Fruit fly (Drosophila melanogaster) whole organism, larva: Measurements from ENCODE around the gene CG12448.
A peak's percentile ranks its signal among the peaks of the same experiment; 100 is the strongest.

Experiments
- noc ChIP-seq: fragments of 200-800 bp; sonication (Bioruptor generic); optimal IDR thresholded peaks from 3 replicates; lab custom pipeline; 2019; ENCODE audit warnings: missing biosample characterization, mild to moderate bottlenecking, missing genetic modification characterization, moderate library complexity

The CG12448 gene

DNA sequence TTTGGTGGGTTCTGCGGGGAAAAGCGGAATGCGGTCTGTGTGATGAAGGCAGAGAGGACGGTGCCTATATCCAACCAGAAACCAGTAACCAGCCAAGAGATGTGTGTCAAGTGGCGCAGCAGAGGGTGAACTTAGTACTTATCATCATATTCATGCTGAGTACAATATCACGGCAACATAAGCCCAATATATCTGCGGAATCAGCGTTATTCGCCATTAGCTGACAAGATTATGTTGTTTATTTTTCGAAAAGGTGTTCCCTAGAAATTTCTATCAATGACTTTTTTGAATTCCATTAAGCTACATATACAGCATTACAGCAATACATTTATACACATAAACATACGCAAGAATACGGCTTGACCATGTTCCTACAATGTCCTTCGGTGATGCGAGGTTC lies at the start of gene CG12448:
CG12448 (plus strand) TSS at position 301 of the 400 bp plus-strand sequence.
- TF ChIP-seq noc = no peak

DNA sequence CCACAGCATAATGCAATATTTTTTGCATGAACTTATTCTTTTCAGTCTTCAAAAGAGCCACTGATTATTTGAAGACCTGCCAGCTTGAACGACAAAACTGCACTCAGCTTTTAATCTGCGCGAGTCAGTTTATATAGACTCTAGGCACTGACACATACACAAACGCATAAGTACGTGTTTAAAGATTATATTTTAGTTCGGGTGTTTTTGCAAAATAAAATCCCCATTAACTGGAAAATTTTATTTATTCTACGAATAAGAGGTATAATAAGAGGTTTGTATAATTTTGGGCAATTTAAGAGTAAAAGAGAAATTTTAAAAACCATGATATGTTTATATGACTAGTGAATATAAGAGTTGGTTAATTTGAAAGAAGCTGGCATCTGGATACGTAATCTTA lies 47.5 kb upstream of the CG12448 start, which contains the start of gene Tep1:
Tep1 (minus strand) TSS at position 101 of the 400 bp plus-strand sequence.
- TF ChIP-seq noc = no peak

DNA sequence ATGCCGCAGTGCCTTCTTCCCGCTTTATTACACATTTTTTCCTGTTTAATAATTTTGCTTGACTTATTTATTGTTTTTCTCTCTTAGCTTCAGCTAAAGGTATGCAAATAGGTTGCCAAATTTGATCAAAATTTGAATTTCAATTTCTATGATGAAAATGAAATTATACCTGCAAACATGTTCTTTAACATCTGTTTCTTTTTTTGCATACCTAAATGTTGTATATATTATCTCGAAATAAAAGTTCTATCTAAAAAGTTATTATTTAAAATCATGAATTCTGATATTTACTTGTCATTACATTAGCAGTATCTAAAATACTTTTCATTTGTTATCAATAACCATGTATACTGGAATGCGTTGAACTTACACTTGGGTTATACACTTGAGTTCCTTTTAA lies 46.1 kb upstream of the CG12448 start, which contains the start of gene CG31735:
CG31735 (plus strand) TSS at position 301 of the 400 bp plus-strand sequence.
- TF ChIP-seq noc = no peak

DNA sequence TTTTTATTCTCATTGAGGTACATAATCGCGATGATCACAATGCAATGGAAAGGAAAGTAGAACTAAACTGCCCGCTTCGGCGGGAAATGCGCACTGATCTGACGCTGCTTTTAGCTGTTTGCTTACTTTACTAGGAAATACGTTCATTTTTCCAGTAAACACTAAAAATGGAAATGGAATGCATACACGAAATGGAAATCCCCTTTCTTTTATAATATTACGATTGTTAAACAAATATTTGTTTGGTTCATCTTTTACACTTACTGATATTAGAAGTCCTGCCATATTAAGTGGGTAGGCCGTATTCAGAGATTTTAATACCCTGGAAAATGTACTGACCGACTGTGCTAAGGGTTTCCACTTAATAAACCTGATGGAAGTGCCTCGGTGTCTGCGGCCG lies 40.8 kb upstream of the CG12448 start, which contains the start of gene CG31823:
CG31823 (minus strand) TSS at position 101 of the 400 bp plus-strand sequence.
- no peak for TF ChIP-seq noc

DNA sequence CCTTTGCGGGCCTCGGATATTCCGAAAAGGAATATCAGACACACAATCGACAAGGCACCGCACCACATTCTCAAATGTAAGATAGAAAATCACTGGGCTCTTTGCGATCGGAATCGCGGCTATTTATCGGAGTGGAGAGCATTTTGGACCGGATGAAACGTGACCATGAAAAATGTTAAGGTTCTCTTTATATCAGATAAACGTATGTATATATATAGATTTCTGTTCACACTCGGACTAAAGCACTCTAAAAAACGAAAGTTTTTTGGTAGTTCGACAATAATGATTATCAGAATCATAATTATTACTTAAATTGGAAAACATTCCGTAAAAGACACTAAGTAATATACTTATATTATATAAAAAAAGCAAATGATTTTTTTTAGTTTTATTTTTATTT lies 38.9 kb upstream of the CG12448 start, which contains the start of gene CG31821:
CG31821 (minus strand) TSS at position 101 of the 400 bp plus-strand sequence.
- TF ChIP-seq noc = no peak

DNA sequence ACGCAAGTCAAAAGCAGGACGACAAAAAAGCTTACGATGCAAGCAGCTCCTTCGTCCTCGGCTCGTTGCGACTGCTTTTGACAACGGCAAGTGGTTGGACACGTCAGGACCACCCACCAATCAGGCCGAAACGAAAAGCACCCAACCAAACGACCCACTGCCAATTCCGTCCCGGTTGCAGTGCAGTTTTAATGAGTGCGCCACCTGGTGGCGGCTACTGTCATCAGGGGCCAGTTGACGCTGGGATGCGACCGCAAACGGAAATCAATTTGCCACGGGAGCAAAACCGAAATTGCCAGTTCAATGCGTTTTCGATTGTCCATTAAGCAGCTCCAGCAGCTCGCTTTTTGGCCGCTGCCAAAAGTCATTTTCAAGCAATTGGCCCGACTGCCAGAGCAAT lies 37.5 kb upstream of the CG12448 start:
- TF ChIP-seq noc = no peak

DNA sequence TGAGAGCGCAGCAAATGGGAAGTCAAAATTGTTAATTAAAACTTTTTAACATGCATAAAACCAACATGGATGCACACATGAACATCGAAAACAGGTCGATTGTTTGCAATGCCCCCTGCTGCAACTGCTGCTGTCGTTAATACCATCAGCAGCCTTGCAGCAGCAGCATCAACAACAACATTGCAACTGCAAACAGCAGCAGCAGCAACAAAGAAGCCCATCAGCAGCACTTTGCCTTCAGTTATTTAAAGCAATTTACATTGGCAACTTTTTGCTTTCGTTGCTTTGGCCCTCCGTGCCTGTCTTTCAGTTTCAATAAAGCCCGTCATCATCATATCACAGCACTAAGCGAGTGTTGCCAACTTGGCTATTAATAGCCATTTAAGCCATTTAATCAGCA lies 33.9 kb upstream of the CG12448 start:
- no peak for TF ChIP-seq noc

DNA sequence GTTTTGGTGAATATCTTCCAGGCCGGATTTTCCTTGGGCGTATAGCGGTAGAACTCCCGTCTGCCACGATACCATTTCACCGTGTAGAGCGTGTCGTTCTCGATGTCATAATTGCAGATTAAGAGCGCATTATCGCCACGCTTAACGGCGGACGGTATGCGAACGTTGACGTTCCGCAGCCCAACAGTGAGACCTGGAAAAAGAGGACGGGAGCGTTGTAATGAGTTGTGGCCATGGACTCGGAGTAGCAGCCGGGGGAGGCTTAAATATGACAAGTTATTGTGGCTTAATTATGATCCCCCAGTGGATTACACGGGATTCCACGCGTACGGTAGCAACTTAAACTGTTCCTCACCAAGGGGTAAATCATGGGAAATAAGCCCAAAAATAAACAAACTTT lies 33.2 kb upstream of the CG12448 start:
- no peak for TF ChIP-seq noc

DNA sequence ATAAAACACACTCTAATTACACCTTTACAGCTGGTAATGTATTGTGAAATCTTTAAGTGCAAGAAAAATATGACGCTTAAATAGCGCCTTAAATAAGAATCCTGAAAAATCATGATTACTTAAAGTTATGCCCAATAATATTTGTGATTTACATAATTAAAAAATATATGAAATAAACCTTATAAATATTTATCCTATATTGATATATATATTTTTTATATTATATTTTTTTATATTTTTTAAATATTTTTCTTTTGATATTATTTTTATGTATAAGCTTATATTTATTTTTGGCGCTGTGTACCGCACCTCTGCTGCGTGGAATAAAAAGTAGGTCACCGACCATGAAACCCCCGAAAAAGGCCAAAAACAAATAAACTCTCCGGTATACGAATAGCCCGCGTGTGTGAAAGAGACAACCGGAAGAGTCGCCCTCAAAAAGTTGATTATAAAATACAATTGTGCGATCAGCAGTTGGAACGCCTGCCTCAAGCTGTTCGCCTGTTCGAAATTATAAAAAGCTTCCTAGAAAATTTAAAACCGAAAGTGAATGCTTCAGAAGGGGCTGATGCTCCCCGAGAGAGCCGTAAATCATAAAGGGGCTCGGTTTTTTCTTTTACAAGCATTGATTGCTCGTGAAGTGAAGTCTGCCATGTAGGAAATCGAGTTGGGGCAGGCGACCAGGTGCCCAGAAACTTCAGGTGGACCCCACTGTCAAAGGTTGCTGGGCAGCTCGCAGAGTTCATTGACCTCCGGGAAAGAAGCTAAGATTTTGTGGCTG lies 32.6 kb upstream of the CG12448 start:
- peak; percentile 65 for TF ChIP-seq noc

DNA sequence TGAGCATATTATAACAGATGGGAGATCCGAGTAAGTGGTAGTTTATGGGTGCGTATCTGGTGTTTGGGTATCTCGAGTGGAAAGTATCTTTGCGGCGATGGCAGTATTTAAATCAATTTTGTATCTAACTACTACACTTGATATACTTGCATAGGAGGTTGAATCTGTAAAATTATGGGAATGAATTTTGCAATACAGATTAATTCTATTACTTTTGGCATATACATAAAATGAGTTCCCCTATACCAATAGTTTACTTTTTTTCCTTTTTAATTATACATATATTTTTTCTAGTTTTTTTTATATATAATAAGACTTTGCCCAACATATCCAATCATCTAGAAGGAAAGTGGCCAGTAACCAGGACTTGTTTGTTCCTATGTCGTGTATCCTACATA lies 32.0 kb upstream of the CG12448 start:
- TF ChIP-seq noc = no peak

DNA sequence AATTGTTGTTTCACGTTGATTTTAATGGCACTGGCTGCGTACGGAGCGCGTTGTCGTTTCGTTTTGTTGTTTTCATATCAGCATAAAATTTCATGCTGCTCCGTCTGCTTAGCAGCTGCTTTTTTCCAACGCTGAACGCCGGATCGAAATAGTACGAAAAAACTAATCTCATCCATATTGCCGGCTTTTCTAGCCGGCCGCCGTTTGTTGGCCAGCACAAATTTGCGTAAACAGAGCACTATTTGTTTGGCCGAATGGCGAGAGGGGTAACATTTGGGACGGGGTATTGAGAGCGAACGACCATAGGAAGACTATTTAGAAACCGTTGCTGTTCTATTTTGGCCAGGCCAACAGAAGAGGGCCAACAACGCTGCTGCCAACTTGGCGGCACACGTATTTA lies 31.4 kb upstream of the CG12448 start:
- peak; percentile 1 for TF ChIP-seq noc

DNA sequence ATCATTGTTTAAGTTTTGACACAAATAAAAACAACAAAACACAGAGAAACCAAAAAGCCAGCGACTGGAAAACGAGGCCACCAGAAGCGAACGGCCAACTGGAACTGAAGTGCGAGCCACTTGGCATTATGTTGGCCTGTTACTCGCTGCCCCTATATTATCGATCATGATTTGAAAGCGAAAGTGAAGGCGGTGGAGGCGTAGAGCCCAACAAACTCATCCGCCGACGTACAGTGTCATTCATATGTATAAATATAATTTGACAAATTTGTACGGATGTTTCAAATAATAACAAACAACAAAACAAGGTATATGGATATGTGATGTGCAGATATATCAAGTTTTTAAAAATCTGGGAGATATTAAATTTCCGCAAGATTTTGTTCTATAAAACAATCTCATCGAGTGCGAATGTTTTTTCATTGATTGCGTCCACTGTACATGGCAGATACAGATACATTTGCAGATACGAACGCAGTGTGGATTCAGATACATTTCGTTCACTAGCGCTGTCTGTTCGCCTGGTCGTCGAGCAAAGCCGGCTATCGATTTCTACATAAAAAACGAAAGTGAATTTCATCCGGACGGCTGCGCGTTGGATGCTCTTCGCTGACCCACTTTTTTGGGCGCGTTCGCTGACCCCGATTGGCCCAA lies 30.2 kb upstream of the CG12448 start:
- TF ChIP-seq noc = peak; percentile 87

DNA sequence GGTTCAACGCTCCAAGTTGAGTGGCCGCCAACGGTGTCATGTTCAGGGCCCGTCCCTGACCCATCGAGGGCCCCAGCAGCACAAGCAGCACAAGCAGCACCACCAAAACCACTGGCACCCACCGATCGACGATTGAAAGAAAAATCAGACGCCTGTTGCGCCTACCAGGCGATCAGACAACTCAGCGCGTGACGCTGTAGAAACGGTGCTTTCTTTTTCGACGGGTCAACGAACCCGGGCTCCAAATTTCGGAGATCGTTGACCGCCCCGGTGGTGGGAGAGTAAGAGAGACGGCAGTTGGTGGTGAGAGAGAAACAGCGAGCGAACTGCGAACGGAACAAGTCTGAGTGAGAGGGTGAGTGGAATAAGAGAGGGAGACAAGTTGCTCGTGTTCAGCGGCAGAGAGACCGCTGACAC lies 29.6 kb upstream of the CG12448 start:
- TF ChIP-seq noc = no peak

DNA sequence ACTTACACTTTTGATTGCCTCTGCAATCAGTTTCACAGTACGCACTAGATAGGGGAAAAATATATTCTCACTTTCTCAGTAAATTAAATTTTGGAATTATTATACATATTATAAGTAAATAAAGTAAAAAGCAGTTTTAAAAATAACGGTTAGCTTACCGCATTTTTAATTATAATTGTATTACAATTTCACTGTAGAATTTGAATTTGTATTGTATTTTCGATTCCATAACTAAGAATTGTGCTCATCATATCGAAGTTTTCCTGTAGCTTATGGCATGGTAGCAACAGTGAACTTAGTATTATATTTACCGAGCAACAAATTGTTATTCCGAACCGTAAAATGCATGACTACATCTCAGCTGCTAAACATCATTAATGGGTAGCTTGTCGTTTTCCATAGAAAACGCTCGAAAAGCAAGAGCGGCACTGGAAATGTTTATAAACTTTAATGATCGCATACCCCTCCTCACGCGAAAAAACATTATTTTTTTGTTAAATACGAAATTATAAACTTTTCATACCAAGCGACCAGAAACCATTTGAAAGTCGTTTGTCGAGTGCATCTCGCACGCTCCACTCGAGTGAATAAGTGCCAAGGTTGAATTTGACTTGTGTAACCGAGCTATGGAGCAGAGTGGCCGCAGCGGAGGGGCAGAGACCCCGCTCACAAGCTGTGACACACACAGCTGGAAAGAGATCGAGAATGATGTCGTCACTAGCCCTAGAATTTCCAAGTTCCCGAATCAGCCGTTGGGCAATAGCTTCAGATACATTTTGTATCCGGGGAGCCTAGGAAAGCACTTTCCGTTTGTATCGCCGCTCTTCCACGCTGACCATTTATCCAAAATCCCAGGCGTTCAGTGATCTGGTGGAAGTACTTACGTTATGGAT lies 29.0 kb upstream of the CG12448 start:
- peak; percentile 97 for TF ChIP-seq noc

DNA sequence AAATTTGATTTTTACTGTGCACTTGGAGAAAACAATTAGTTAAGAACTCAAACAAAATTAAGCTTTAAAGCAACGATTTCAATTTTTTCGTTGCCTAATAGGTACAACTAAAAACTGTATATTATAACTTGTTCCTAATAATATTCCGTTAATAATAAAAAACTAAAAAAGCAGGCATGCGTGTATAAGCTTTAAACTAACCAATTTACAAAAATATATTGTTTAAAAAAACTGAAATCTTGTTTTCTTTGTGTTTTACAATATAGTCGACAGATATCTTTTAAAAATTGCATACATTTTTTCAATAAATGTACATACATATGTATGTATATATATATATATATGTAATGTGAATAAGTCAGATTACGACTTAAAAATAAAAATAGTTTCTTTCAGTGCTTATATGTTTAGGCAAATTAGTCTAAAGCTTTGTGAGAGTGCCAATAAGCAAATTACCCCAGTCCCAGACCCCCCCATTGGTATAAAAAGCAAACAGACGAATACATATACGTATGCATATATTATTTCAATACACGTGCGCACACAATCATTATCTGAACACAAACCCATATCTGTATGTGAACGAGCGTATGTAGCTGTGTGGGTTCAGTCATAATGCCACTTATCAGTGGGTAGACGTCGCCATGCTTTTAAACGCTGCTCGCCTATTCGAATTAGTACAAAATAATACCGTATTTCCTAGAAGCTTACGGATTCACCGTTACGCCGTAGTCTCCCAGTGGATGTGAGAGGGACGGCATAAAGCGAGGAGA lies 28.2 kb upstream of the CG12448 start:
- TF ChIP-seq noc = peak; percentile 16

DNA sequence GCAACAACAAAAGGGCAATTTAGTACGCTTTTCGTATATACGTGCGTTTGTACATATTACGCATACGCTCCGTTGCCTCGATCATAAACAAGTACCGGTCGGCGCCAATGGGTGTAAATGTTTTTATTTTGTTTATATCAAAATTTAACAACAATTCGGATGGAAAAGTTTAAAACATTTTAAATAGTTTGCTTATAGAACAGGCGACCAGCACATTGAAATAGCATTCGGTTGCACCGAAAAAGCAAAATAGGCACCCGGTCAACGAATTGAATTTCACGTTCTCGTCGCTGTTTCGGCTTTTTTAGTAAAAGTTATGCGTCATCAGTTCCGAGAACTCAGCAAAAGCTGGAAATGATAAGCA lies 27.6 kb upstream of the CG12448 start:
- peak; percentile 45 for TF ChIP-seq noc
